Worm (Caenorhabditis elegans): ENCODE data around the gene zfp-1.

DNA sequence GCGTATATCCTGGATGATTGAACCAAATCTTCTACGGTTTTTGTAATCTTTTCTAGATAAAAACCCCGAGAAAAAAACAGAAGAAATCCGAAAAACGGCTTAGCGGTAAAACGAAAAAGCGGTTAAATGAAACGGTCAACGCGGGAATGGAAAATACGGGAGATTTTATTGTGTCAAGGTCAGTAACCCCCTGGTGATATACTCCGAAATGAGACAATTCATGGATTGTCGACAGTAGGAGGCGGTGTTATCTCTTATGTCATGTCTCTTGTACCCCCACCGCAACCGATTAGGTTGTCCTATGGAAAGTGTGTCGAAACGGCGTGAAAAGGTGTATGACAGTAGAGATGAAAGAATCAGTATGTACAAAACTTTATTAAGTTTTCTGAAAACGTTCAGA is 52.8 kb downstream of the zfp-1 start:
- TF ChIP-seq ama-1 (optimal IDR thresholded peaks at IDR 0.05), result no peak
- TF ChIP-seq tra-4 (tag; optimal IDR thresholded peaks at IDR 0.05), result no peak
- no peak for TF ChIP-seq scrt-1 (GFP tag; IDR thresholded peaks at IDR 0.05)
- TF ChIP-seq sea-1 (GFP tag; conservative IDR thresholded peaks at IDR 0.05), result no peak
- no peak for TF ChIP-seq B0310.2 (tag; optimal IDR thresholded peaks at IDR 0.05)
- no peak for TF ChIP-seq aly-1 (tag; optimal IDR thresholded peaks at IDR 0.05)
- no peak for TF ChIP-seq hnd-1 (tag; optimal IDR thresholded peaks at IDR 0.05)
- no peak for TF ChIP-seq tbx-37 (GFP tag; conservative IDR thresholded peaks at IDR 0.05)

All from whole organism, early embryonic.